Fruit fly (Drosophila melanogaster) whole organism: Measurements from ENCODE around the gene CG13272.

Experiments used
- CG8478 ChIP-seq: fragments of >200 bp; optimal IDR thresholded peaks from 2 replicates; lab custom pipeline; 2018; ENCODE audit warnings: inconsistent platforms
- Dll ChIP-seq: fragments of >200 bp; optimal IDR thresholded peaks from 2 replicates; lab custom pipeline; 2017
- EcR ChIP-seq, 2 experiments: fragments of >200 bp; optimal IDR thresholded peaks; 2 replicates each; lab custom pipeline; 2017; ENCODE audit warnings: missing biosample characterization in 2 of 2, missing genetic modification characterization in 2 of 2, missing genetic modification reagents in 2 of 2
- pan ChIP-seq: fragments of >200 bp; optimal IDR thresholded peaks from 2 replicates; lab custom pipeline; 2017
- psq ChIP-seq: fragments of >200 bp; optimal IDR thresholded peaks from 2 replicates; lab custom pipeline; 2017

dm6 chr2L:16846742-16847346, 42.2 kb downstream of the CG13272 start:
- TF ChIP-seq psq (lab: Kevin White, UChicago), result no peak
- TF ChIP-seq pan, result no peak
- TF ChIP-seq EcR (GFP tag; optimal IDR thresholded peaks at IDR 0.05; lab: Kevin White, UChicago), result no peak
- TF ChIP-seq Dll, result no peak
- no peak for TF ChIP-seq CG8478 (lab: Kevin White, UChicago)
